Fruit fly (Drosophila melanogaster) whole organism, prepupa: ENCODE results near the gene mask.

Experiments
- CG6163 ChIP-seq: fragments of 200-800 bp; sonication (Bioruptor generic); IDR thresholded peaks from 3 replicates; pipeline ENCODE4 v1.3.6; 2022; ENCODE audit warnings: missing biosample characterization, missing genetic modification characterization
- net ChIP-seq: fragments of 200-800 bp; sonication (Bioruptor generic); optimal IDR thresholded peaks from 3 replicates; lab custom pipeline; 2016; ENCODE audit warnings: missing biosample characterization, missing genetic modification characterization
- svp ChIP-seq: fragments of 200-800 bp; sonication (Bioruptor generic); peaks from one replicate; lab custom pipeline; 2016; ENCODE audit warnings: missing biosample characterization, missing genetic modification characterization

dm6 chr3R:24234162-24234529 is 3.8 kb downstream of the mask start:
- TF ChIP-seq net (GFP tag; lab: Kevin White, UChicago) (no peak), svp (GFP tag; lab: Kevin White, UChicago) (no peak), CG6163 (no peak)
